Fruit fly (Drosophila melanogaster) whole organism, wandering third instar larva: ENCODE results near the gene CG18259.

Experiments
- CG32264 ChIP-seq: fragments of 200-800 bp; sonication (Bioruptor generic); optimal IDR thresholded peaks from 2 replicates; lab custom pipeline; 2016; ENCODE audit warnings: missing biosample characterization, missing genetic modification characterization
- CG9705 ChIP-seq: fragments of 200-800 bp; sonication (Bioruptor generic); optimal IDR thresholded peaks from 2 replicates; lab custom pipeline; 2018; ENCODE audit warnings: missing biosample characterization, mild to moderate bottlenecking, missing genetic modification characterization
- CrebA ChIP-seq: fragments of 200-800 bp; sonication (Bioruptor generic); optimal IDR thresholded peaks from 2 replicates; lab custom pipeline; 2016; ENCODE audit warnings: missing biosample characterization, mild to moderate bottlenecking, missing genetic modification characterization, borderline replicate concordance
- Dif ChIP-seq: fragments of 200-275, 200-300 bp; sonication (Bioruptor generic); optimal IDR thresholded peaks from 2 replicates; lab custom pipeline; 2018; ENCODE audit warnings: missing biosample characterization, missing genetic modification characterization; ENCODE audit not compliant: partially characterized antibody
- GATAd ChIP-seq: sonication (Bioruptor generic); optimal IDR thresholded peaks from 2 replicates; lab custom pipeline; 2016; ENCODE audit warnings: missing biosample characterization, missing genetic modification characterization
- HLH106 ChIP-seq: fragments of 200-800 bp; optimal IDR thresholded peaks from 3 replicates; lab custom pipeline; 2019; ENCODE audit warnings: missing biosample characterization, mild to moderate bottlenecking, missing genetic modification characterization, moderate library complexity
- Hnf4 ChIP-seq: fragments of 200-800 bp; sonication (Bioruptor generic); optimal IDR thresholded peaks from 2 replicates; lab custom pipeline; 2016; ENCODE audit warnings: missing biosample characterization, mild to moderate bottlenecking, missing genetic modification characterization
- Hr78 ChIP-seq: fragments of >200 bp; optimal IDR thresholded peaks from 2 replicates; lab custom pipeline; 2017; ENCODE audit warnings: missing biosample characterization, missing genetic modification characterization
- Hr83 ChIP-seq: fragments of 200-300 bp; sonication (Bioruptor generic); optimal IDR thresholded peaks from 2 replicates; lab custom pipeline; 2016; ENCODE audit warnings: missing biosample characterization, mild to moderate bottlenecking, missing genetic modification characterization, moderate library complexity; ENCODE audit not compliant: poor library complexity, severe bottlenecking
- Jra ChIP-seq: sonication (Bioruptor generic); optimal IDR thresholded peaks from 2 replicates; lab custom pipeline; 2016; ENCODE audit warnings: missing biosample characterization, missing genetic modification characterization
- Myc ChIP-seq: fragments of >200 bp; optimal IDR thresholded peaks from 2 replicates; lab custom pipeline; 2017
- N ChIP-seq: fragments of >200 bp; optimal IDR thresholded peaks from 2 replicates; lab custom pipeline; 2018; ENCODE audit warnings: missing biosample characterization, missing external identifiers, missing genetic modification characterization
- OdsH ChIP-seq: fragments of 200-800 bp; sonication (Bioruptor generic); optimal IDR thresholded peaks from 2 replicates; lab custom pipeline; 2016; ENCODE audit warnings: missing biosample characterization, mild to moderate bottlenecking, missing genetic modification characterization
- Rel ChIP-seq, 2 experiments: fragments of 200-800 bp; sonication (Bioruptor generic) in 1 of 2; optimal IDR thresholded peaks; 2 replicates in 1 of 2; 3 replicates in 1 of 2; lab custom pipeline; 2016 to 2019; ENCODE audit warnings: mild to moderate bottlenecking in 2 of 2, missing biosample characterization in 2 of 2, missing genetic modification characterization in 2 of 2, moderate library complexity in 1 of 2
- Sp1 ChIP-seq: fragments of 200-800 bp; sonication (Bioruptor generic); optimal IDR thresholded peaks from 3 replicates; lab custom pipeline; 2019; ENCODE audit warnings: missing biosample characterization, mild to moderate bottlenecking, missing genetic modification characterization, moderate library complexity
- Vsx2 ChIP-seq: fragments of 200-300, 225-300 bp; sonication (Bioruptor generic); optimal IDR thresholded peaks from 2 replicates; lab custom pipeline; 2018; ENCODE audit warnings: missing biosample characterization, missing genetic modification characterization; ENCODE audit not compliant: partially characterized antibody
- dl ChIP-seq, 2 experiments: fragments of 175-275, 200-275 bp in 1 of 2; fragments of 200-275 bp in 1 of 2; sonication (Bioruptor generic); optimal IDR thresholded peaks; lab custom pipeline; 2018; ENCODE audit warnings: mild to moderate bottlenecking in 2 of 2, missing biosample characterization in 2 of 2, missing genetic modification characterization in 2 of 2, moderate library complexity in 2 of 2; ENCODE audit not compliant: partially characterized antibody in 2 of 2, insufficient read depth in 1 of 2
- dmrt93B ChIP-seq: fragments of 200-800 bp; sonication (Bioruptor generic); optimal IDR thresholded peaks from 2 replicates; lab custom pipeline; 2018; ENCODE audit warnings: missing biosample characterization, mild to moderate bottlenecking, missing genetic modification characterization
- dsf ChIP-seq: sonication (Bioruptor generic); optimal IDR thresholded peaks from 2 replicates; lab custom pipeline; 2016; ENCODE audit warnings: missing biosample characterization, missing genetic modification characterization, borderline replicate concordance
- ey ChIP-seq: fragments of 200-800 bp; sonication (Bioruptor generic); optimal IDR thresholded peaks from 2 replicates; lab custom pipeline; 2016; ENCODE audit warnings: missing biosample characterization, missing genetic modification characterization
- foxo ChIP-seq, 2 experiments: fragments of 200-800 bp; sonication (Bioruptor generic); optimal IDR thresholded peaks; 2 replicates in 1 of 2; 3 replicates in 1 of 2; lab custom pipeline; 2016 to 2017; ENCODE audit warnings: missing biosample characterization in 2 of 2, missing genetic modification characterization in 2 of 2
- fru ChIP-seq: fragments of 200-800 bp; sonication (Bioruptor generic); optimal IDR thresholded peaks from 3 replicates; lab custom pipeline; 2016; ENCODE audit warnings: missing biosample characterization, mild to moderate bottlenecking, missing genetic modification characterization
- h ChIP-seq: fragments of 200-800 bp; sonication (Bioruptor generic); optimal IDR thresholded peaks from 3 replicates; lab custom pipeline; 2016; ENCODE audit warnings: missing biosample characterization, mild to moderate bottlenecking, missing genetic modification characterization
- jim ChIP-seq: fragments of 175-275, 200-325 bp; sonication (Bioruptor generic); optimal IDR thresholded peaks from 2 replicates; lab custom pipeline; 2016; ENCODE audit warnings: missing biosample characterization, mild to moderate bottlenecking, missing genetic modification characterization
- lola ChIP-seq: fragments of >200 bp; optimal IDR thresholded peaks from 2 replicates; lab custom pipeline; 2017; ENCODE audit warnings: missing biosample characterization, missing genetic modification characterization
- pan ChIP-seq: fragments of >200 bp; optimal IDR thresholded peaks from 2 replicates; lab custom pipeline; 2017
- psq ChIP-seq: fragments of 200-800 bp; sonication (Bioruptor generic); optimal IDR thresholded peaks from 3 replicates; lab custom pipeline; 2017; ENCODE audit warnings: missing biosample characterization, mild to moderate bottlenecking, missing genetic modification characterization, moderate library complexity
- rgr ChIP-seq: fragments of 200-800 bp; sonication (Bioruptor generic); optimal IDR thresholded peaks from 3 replicates; lab custom pipeline; 2016; ENCODE audit warnings: missing biosample characterization, mild to moderate bottlenecking, missing genetic modification characterization
- sage ChIP-seq: fragments of 200-800 bp; sonication (Bioruptor generic); optimal IDR thresholded peaks from 2 replicates; lab custom pipeline; 2016; ENCODE audit warnings: missing biosample characterization, mild to moderate bottlenecking, missing genetic modification characterization
- sv ChIP-seq: fragments of 200-800 bp; sonication (Bioruptor generic); optimal IDR thresholded peaks from 3 replicates; lab custom pipeline; 2016; ENCODE audit warnings: missing biosample characterization, missing genetic modification characterization
- usp ChIP-seq: fragments of >200 bp; optimal IDR thresholded peaks from 2 replicates; lab custom pipeline; 2017; ENCODE audit warnings: missing biosample characterization, missing genetic modification characterization
- woc ChIP-seq: sonication (Bioruptor generic); optimal IDR thresholded peaks from 2 replicates; lab custom pipeline; 2016; ENCODE audit warnings: missing biosample characterization, mild to moderate bottlenecking, missing genetic modification characterization

Gene CG18259

DNA sequence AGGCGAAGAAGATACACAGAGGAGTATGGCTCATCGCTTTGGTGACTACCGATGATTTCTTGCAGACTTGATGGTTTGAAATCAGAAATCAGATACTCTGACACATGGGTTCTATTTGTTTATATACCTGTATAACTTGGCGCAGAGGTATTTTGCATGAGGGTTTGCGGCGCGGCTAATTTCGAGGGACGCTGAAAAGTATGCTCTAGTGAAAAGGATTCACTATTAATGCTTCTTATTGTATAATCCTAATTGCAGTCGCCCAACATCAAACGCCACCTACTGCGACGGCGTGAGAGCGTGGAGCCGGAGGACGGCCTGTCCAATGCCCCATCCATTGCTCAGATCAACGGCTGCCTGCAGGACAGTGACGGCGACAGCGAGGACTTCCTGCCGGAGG, 21.7 kb upstream of the CG18259 start:
- TF ChIP-seq dmrt93B = no peak

DNA sequence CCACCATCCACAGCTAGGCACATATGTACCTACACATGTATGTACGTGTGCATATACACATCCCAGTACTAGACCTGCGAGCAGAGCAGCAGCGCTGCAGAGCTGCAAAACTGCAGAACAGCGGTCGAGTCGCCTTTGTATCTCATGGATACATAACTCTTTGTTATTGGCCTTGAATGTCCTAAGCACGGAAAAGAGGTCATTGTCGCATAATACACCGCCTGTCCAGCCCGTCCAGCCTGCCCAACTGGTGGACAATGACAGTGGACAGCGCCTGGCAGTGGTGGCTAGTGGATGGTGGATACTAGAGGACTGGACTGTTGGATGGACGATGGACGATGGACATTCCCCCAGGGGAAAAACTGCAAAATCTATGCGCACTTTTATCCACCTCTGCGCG, 18.0 kb upstream of the CG18259 start:
- TF ChIP-seq dsf (no peak), Hr83 (no peak), Rel (GFP tag; optimal IDR thresholded peaks at IDR 0.05; lab: Kevin White, UChicago) (no peak), Rel (tag; optimal IDR thresholded peaks at IDR 0.05; lab: Kevin White, UChicago) (no peak), N (GFP tag; lab: Kevin White, UChicago) (no peak), Myc (lab: Kevin White, UChicago) (no peak), Dif (GFP tag; lab: Kevin White, UChicago) (no peak), Hnf4 (GFP tag; lab: Kevin White, UChicago) (no peak)

dm6 chrX:18800167-18800566, 16.9 kb upstream of the CG18259 start:
- TF ChIP-seq sage (GFP tag; lab: Kevin White, UChicago) (no peak), N (GFP tag; lab: Kevin White, UChicago) (no peak), Vsx2 (no peak), usp (GFP tag; lab: Kevin White, UChicago) (no peak), rgr (GFP tag; lab: Kevin White, UChicago) (no peak), Hnf4 (GFP tag; lab: Kevin White, UChicago) (no peak), Hr83 (no peak), dl (GFP tag; optimal IDR thresholded peaks at IDR 0.05; lab: Kevin White, UChicago; ENCODE audit: insufficient read depth in 1 of 2, partially characterized antibody in 2 of 2) (no peak), CrebA (GFP tag; lab: Kevin White, UChicago) (no peak), HLH106 (tag; lab: Kevin White, UChicago) (no peak), woc (no peak)

DNA sequence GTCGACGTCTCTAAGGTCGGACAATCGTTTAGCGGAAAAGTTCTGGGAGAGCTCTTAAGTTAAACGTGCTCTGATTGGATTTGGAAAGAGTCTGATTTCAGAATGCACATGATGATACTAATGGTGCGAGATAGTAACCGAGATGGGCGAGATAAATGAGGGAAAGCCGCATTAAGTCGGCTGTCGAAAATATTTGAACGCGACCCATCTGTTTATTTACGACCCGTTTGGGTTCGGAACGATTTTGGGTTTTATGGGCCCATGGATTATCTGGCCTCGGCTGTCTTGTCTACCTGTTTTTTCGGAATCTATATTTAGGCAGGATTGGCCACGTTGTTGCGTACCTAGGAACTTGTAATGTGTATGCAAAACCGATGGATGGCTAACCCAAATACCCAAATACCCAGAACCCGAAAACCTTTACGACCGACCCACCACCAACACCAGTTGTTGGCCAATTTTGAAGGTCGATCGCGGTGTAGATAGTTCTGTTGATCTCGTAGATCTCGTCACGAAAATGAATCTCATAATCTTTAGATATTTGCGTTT, 16.1 kb upstream of the CG18259 start:
- TF ChIP-seq sv (GFP tag; lab: Kevin White, UChicago) (no peak), Vsx2 (no peak), h (GFP tag; lab: Kevin White, UChicago) (no peak), dl (GFP tag; optimal IDR thresholded peaks at IDR 0.05; lab: Kevin White, UChicago; ENCODE audit: insufficient read depth in 1 of 2, partially characterized antibody in 2 of 2) (no peak), Dif (GFP tag; lab: Kevin White, UChicago) (no peak), HLH106 (tag; lab: Kevin White, UChicago) (no peak), rgr (GFP tag; lab: Kevin White, UChicago) (no peak), Hr78 (GFP tag; lab: Kevin White, UChicago) (no peak), dmrt93B (no peak), psq (GFP tag; lab: Kevin White, UChicago) (no peak), CG32264 (no peak), lola (GFP tag; lab: Kevin White, UChicago) (no peak), Rel (GFP tag; optimal IDR thresholded peaks at IDR 0.05; lab: Kevin White, UChicago) (no peak), Rel (tag; optimal IDR thresholded peaks at IDR 0.05; lab: Kevin White, UChicago) (no peak), OdsH (GFP tag; lab: Kevin White, UChicago) (no peak), Sp1 (no peak), CG9705 (GFP tag; lab: Kevin White, UChicago) (no peak), fru (GFP tag; lab: Kevin White, UChicago) (no peak), N (GFP tag; lab: Kevin White, UChicago) (no peak), jim (GFP tag; lab: Kevin White, UChicago) (no peak), foxo (GFP tag; optimal IDR thresholded peaks at IDR 0.05; lab: Kevin White, UChicago) (no peak)

DNA sequence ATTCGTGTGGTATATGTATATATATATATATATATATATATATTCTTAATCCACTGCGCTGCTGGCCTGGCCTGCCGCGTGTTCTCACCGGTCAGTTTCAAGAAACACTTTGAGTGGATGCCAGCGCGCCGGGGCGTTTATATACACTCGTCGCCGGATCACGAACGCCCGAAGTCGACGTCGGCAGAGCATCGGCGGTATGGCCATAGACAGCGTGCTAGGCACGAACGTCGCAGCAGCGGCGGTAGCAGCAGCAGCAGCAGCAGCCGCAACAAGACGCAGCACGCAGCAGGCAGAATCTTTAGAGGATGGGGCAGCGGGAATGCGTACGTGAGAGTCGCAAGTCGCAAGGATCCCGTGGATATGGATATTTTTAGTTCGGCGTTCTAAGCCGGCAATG, 14.3 kb upstream of the CG18259 start, which contains the start of gene bnb:
bnb (minus strand) TSS at position 121 of the 400 bp plus-strand sequence.
- no peak for TF ChIP-seq ey (GFP tag; lab: Kevin White, UChicago)
- TF ChIP-seq dl (GFP tag; optimal IDR thresholded peaks at IDR 0.05; lab: Kevin White, UChicago; ENCODE audit: insufficient read depth in 1 of 2, partially characterized antibody in 2 of 2) = no peak
- no peak for TF ChIP-seq N (GFP tag; lab: Kevin White, UChicago)
- TF ChIP-seq HLH106 (tag; lab: Kevin White, UChicago) = no peak
- TF ChIP-seq dmrt93B = no peak
- no peak for TF ChIP-seq pan (lab: Kevin White, UChicago)
- no peak for TF ChIP-seq h (GFP tag; lab: Kevin White, UChicago)
- TF ChIP-seq GATAd (GFP tag; lab: Kevin White, UChicago) = no peak
- no peak for TF ChIP-seq psq (GFP tag; lab: Kevin White, UChicago)
- no peak for TF ChIP-seq Jra
- TF ChIP-seq, all 38 proteins: peak for 0
